Worm (Caenorhabditis elegans) whole organism, mixed stage, embryonic: ENCODE results near the gene sfxn-2.
A peak's percentile ranks its signal among the peaks of the same experiment; 100 is the strongest.

ENCODE experiments used
- M03D4.4 ChIP-seq: sonication (generic microtip); optimal IDR thresholded peaks from 2 replicates; lab custom pipeline; 2017; ENCODE audit warnings: mild to moderate bottlenecking, missing genetic modification characterization, missing compliant biosample characterization
- blmp-1 ChIP-seq: fragments of 150-350 bp; optimal IDR thresholded peaks from 2 replicates; lab custom pipeline; 2014; ENCODE audit warnings: missing biosample characterization, missing genetic modification characterization
- ceh-39 ChIP-seq: fragments of 150-350 bp; optimal IDR thresholded peaks from 2 replicates; lab custom pipeline; 2014; ENCODE audit warnings: missing biosample characterization, missing genetic modification characterization
- ces-1 ChIP-seq: fragments of 150-350 bp; optimal IDR thresholded peaks from 2 replicates; lab custom pipeline; 2014; ENCODE audit warnings: missing biosample characterization, missing genetic modification reagents, missing genetic modification characterization
- drap-1 ChIP-seq: fragments of 200-800 bp; sonication (Bioruptor generic); optimal IDR thresholded peaks from 3 replicates; lab custom pipeline; 2018; ENCODE audit warnings: mild to moderate bottlenecking, missing genetic modification characterization, missing compliant biosample characterization
- elt-1 ChIP-seq: sonication (generic microtip); optimal IDR thresholded peaks from 2 replicates; lab custom pipeline; 2017; ENCODE audit warnings: missing genetic modification characterization, mild to moderate bottlenecking, missing compliant biosample characterization, antibody characterized with exemption, moderate library complexity, borderline replicate concordance; ENCODE audit not compliant: insufficient read depth
- elt-3 ChIP-seq: fragments of 150-350 bp; optimal IDR thresholded peaks from 2 replicates; lab custom pipeline; 2014; ENCODE audit warnings: missing biosample characterization, missing genetic modification characterization
- lin-13 ChIP-seq: fragments of 150-350 bp; optimal IDR thresholded peaks from 2 replicates; lab custom pipeline; 2014; ENCODE audit warnings: missing biosample characterization, missing genetic modification characterization
- mep-1 ChIP-seq: fragments of 150-350 bp; optimal IDR thresholded peaks from 2 replicates; lab custom pipeline; 2017; ENCODE audit warnings: missing biosample characterization, missing genetic modification reagents, missing genetic modification characterization, inconsistent platforms
- nhr-12 ChIP-seq: fragments of 150-350 bp; optimal IDR thresholded peaks from 2 replicates; lab custom pipeline; 2014; ENCODE audit warnings: missing biosample characterization, missing genetic modification characterization
- nhr-2 ChIP-seq: fragments of 150-350 bp; optimal IDR thresholded peaks from 2 replicates; lab custom pipeline; 2014; ENCODE audit warnings: missing biosample characterization, missing genetic modification characterization
- nhr-237 ChIP-seq: fragments of 150-350 bp; optimal IDR thresholded peaks from 2 replicates; lab custom pipeline; 2014; ENCODE audit warnings: missing biosample characterization, missing genetic modification characterization
- nhr-28 ChIP-seq: fragments of 150-350 bp; optimal IDR thresholded peaks from 2 replicates; lab custom pipeline; 2014; ENCODE audit warnings: missing biosample characterization, missing genetic modification characterization
- nhr-76 ChIP-seq: sonication (generic microtip); optimal IDR thresholded peaks from 2 replicates; lab custom pipeline; 2017; ENCODE audit warnings: missing biosample characterization, missing genetic modification characterization
- pha-4 ChIP-seq: fragments of 150-350 bp; optimal IDR thresholded peaks from 2 replicates; lab custom pipeline; 2018; ENCODE audit warnings: missing biosample characterization, missing genetic modification reagents, missing genetic modification characterization
- sem-2 ChIP-seq: fragments of 200-800 bp; sonication (Bioruptor generic); optimal IDR thresholded peaks from 2 replicates; lab custom pipeline; 2018; ENCODE audit warnings: mild to moderate bottlenecking, missing genetic modification characterization, missing compliant biosample characterization
- snpc-4 ChIP-seq: fragments of 150-350 bp; optimal IDR thresholded peaks from 2 replicates; lab custom pipeline; 2014; ENCODE audit warnings: missing biosample characterization, missing genetic modification characterization
- sptf-1 ChIP-seq: sonication (generic microtip); optimal IDR thresholded peaks from 2 replicates; lab custom pipeline; 2017; ENCODE audit warnings: mild to moderate bottlenecking, missing genetic modification characterization, moderate library complexity, missing compliant biosample characterization
- tbx-8 ChIP-seq: fragments of 200-800 bp; sonication (Bioruptor generic); optimal IDR thresholded peaks from 2 replicates; lab custom pipeline; 2018; ENCODE audit warnings: mild to moderate bottlenecking, missing genetic modification characterization, moderate library complexity, missing compliant biosample characterization
- zip-8 ChIP-seq: fragments of 150-350 bp; optimal IDR thresholded peaks from 2 replicates; lab custom pipeline; 2014; ENCODE audit warnings: missing biosample characterization, missing genetic modification characterization

The sfxn-2 gene

ce11 chrX:7915616-7916015 lies 42.5 kb downstream of the sfxn-2 start:
- TF ChIP-seq zip-8 (tag; lab: Kevin White, UChicago) (peak; percentile 58), elt-1 (no peak), ceh-39 (no peak), nhr-2 (tag; lab: Kevin White, UChicago) (peak; percentile 93)
- TF ChIP-seq, all 35 proteins: peak for 2

- TF ChIP-seq drap-1 (GFP tag; lab: Kevin White, UChicago) (no peak), nhr-76 (tag; lab: Kevin White, UChicago) (no peak), tbx-8 (GFP tag; lab: Kevin White, UChicago) (no peak), M03D4.4 (no peak), blmp-1 (no peak), sem-2 (no peak)
Observed at ce11 chrX:7913830-7914229, 44.3 kb downstream of the sfxn-2 start, which contains the start of gene C39D10.7. TSS of gene C39D10.7 (minus strand) at chrX:7913930.

ce11 chrX:7906430-7907014 lies 51.6 kb downstream of the sfxn-2 start, which contains the start of gene C39D10.1:
TSS of gene C39D10.1 (plus strand) at chrX:7906964.
- TF ChIP-seq elt-3 (tag; lab: Kevin White, UChicago), result no peak
- no peak for TF ChIP-seq pha-4 (tag; lab: Kevin White, UChicago)
- no peak for TF ChIP-seq nhr-28
- no peak for TF ChIP-seq sptf-1 (tag; lab: Kevin White, UChicago)
- TF ChIP-seq nhr-12, result no peak
- TF ChIP-seq snpc-4, result no peak
- no peak for TF ChIP-seq mep-1 (tag; lab: Kevin White, UChicago)
- no peak for TF ChIP-seq nhr-237 (tag; lab: Kevin White, UChicago)
- TF ChIP-seq lin-13 (tag; lab: Kevin White, UChicago), result no peak
- no peak for TF ChIP-seq ces-1
